Fruit fly (Drosophila melanogaster) whole organism, embryonic: ENCODE results near the gene Mgat4a.

Experiments
- BtbVII ChIP-seq: fragments of 200-800 bp; sonication (Bioruptor generic); optimal IDR thresholded peaks from 3 replicates; lab custom pipeline; 2017; ENCODE audit warnings: missing biosample characterization, mild to moderate bottlenecking, missing genetic modification characterization
- CG11093 ChIP-seq: fragments of 200-800 bp; sonication (Bioruptor generic); IDR thresholded peaks from 3 replicates; pipeline ENCODE4 v1.3.6; 2022; ENCODE audit warnings: missing biosample characterization, missing genetic modification characterization
- CG11696 ChIP-seq: fragments of 200-800 bp; sonication (Bioruptor generic); IDR thresholded peaks from 2 replicates; pipeline ENCODE4 v1.3.6; 2022; ENCODE audit warnings: missing biosample characterization, missing genetic modification characterization
- CG12155 ChIP-seq: fragments of 200-800 bp; sonication (Bioruptor generic); optimal IDR thresholded peaks from 3 replicates; lab custom pipeline; 2016; ENCODE audit warnings: missing biosample characterization, missing genetic modification characterization
- CG15514 ChIP-seq: fragments of 200-800 bp; sonication (Bioruptor generic); optimal IDR thresholded peaks from 3 replicates; lab custom pipeline; 2017; ENCODE audit warnings: missing biosample characterization, missing genetic modification characterization, mild to moderate bottlenecking, moderate library complexity, missing genetic modification reagents
- CG16813 ChIP-seq: fragments of 200-800 bp; sonication (Bioruptor generic); IDR thresholded peaks from 3 replicates; pipeline ENCODE4 v1.3.6; 2022; ENCODE audit warnings: missing biosample characterization, missing genetic modification characterization; ENCODE audit not compliant: partially characterized antibody
- CG17186 ChIP-seq: fragments of 200-800 bp; sonication (Bioruptor generic); optimal IDR thresholded peaks from 3 replicates; lab custom pipeline; 2017; ENCODE audit warnings: missing biosample characterization, missing genetic modification reagents, missing genetic modification characterization
- CG1832 ChIP-seq: fragments of 200-800 bp; sonication (Bioruptor generic); optimal IDR thresholded peaks from 2 replicates; lab custom pipeline; 2017; ENCODE audit warnings: missing biosample characterization, mild to moderate bottlenecking, missing genetic modification characterization, inconsistent platforms
- CG18476 ChIP-seq: fragments of 200-800 bp; sonication (Bioruptor generic); optimal IDR thresholded peaks from 2 replicates; lab custom pipeline; 2016; ENCODE audit warnings: missing biosample characterization, mild to moderate bottlenecking, missing genetic modification characterization
- CG18619 ChIP-seq: fragments of 200-800 bp; sonication (Bioruptor generic); optimal IDR thresholded peaks from 3 replicates; lab custom pipeline; 2017; ENCODE audit warnings: missing biosample characterization, mild to moderate bottlenecking, missing genetic modification characterization
- CG2889 ChIP-seq: fragments of 200-800 bp; sonication (Bioruptor generic); IDR thresholded peaks from 3 replicates; pipeline ENCODE4 v1.3.6; 2022; ENCODE audit warnings: missing biosample characterization, missing genetic modification characterization
- CG30020 ChIP-seq: fragments of 200-800 bp; optimal IDR thresholded peaks from 2 replicates; lab custom pipeline; 2019; ENCODE audit warnings: missing biosample characterization, mild to moderate bottlenecking, missing genetic modification characterization, moderate library complexity
- CG30403 ChIP-seq: fragments of 200-800 bp; sonication (Bioruptor generic); optimal IDR thresholded peaks from 3 replicates; lab custom pipeline; 2016; ENCODE audit warnings: missing biosample characterization, missing genetic modification characterization
- CG31441 ChIP-seq: fragments of 200-800 bp; sonication (Bioruptor generic); IDR thresholded peaks from 2 replicates; pipeline ENCODE4 v1.3.6; 2022; ENCODE audit warnings: missing biosample characterization, missing genetic modification characterization
- CG4707 ChIP-seq: fragments of 200-800 bp; sonication (Bioruptor generic); optimal IDR thresholded peaks from 2 replicates; lab custom pipeline; 2018; ENCODE audit warnings: missing biosample characterization, mild to moderate bottlenecking, missing genetic modification characterization, moderate library complexity
- CG4820 ChIP-seq: fragments of 200-800 bp; sonication (Bioruptor generic); optimal IDR thresholded peaks from 3 replicates; lab custom pipeline; 2016; ENCODE audit warnings: missing biosample characterization, missing genetic modification characterization
- CG5180 ChIP-seq: fragments of 200-800 bp; sonication (Bioruptor generic); optimal IDR thresholded peaks from 3 replicates; lab custom pipeline; 2017; ENCODE audit warnings: missing biosample characterization, missing genetic modification characterization, mild to moderate bottlenecking, moderate library complexity, missing genetic modification reagents
- CG6254 ChIP-seq: fragments of 200-800 bp; sonication (Bioruptor generic); optimal IDR thresholded peaks from 3 replicates; lab custom pipeline; 2017; ENCODE audit warnings: mild to moderate bottlenecking, missing biosample characterization, missing genetic modification reagents, missing genetic modification characterization
- CkIIα-i1 ChIP-seq: fragments of 200-800 bp; sonication (Bioruptor generic); IDR thresholded peaks from 2 replicates; pipeline ENCODE4 v1.3.6; 2022; ENCODE audit warnings: missing biosample characterization, missing genetic modification characterization
- CrebB ChIP-seq: fragments of 200-800 bp; sonication (Bioruptor generic); optimal IDR thresholded peaks from 3 replicates; lab custom pipeline; 2018; ENCODE audit warnings: missing biosample characterization, mild to moderate bottlenecking, missing genetic modification characterization
- Dek ChIP-seq: fragments of 200-800 bp; sonication (Bioruptor generic); optimal IDR thresholded peaks from 3 replicates; lab custom pipeline; 2019; ENCODE audit warnings: missing biosample characterization, mild to moderate bottlenecking, missing genetic modification characterization, moderate library complexity
- E2f1 ChIP-seq: fragments of 200-800 bp; sonication (Bioruptor generic); IDR thresholded peaks from 2 replicates; pipeline ENCODE4 v1.3.6; 2022; ENCODE audit warnings: missing biosample characterization, missing genetic modification characterization
- MESR4 ChIP-seq: fragments of 200-800 bp; sonication (Bioruptor generic); optimal IDR thresholded peaks from 2 replicates; lab custom pipeline; 2018; ENCODE audit warnings: missing biosample characterization, mild to moderate bottlenecking, missing genetic modification characterization, moderate library complexity
- Mes4 ChIP-seq: fragments of 200-800 bp; sonication (Bioruptor generic); optimal IDR thresholded peaks from 2 replicates; lab custom pipeline; 2016; ENCODE audit warnings: missing biosample characterization, missing genetic modification characterization
- NC2β ChIP-seq: fragments of 200-800 bp; sonication (Bioruptor generic); optimal IDR thresholded peaks from 2 replicates; lab custom pipeline; 2016; ENCODE audit warnings: missing biosample characterization, missing genetic modification characterization
- Usf ChIP-seq: fragments of 200-800 bp; sonication (Bioruptor generic); optimal IDR thresholded peaks from 2 replicates; lab custom pipeline; 2017; ENCODE audit warnings: missing genotype, missing biosample characterization, missing genetic modification characterization
- ase ChIP-seq: fragments of 200-800 bp; sonication (Bioruptor generic); IDR thresholded peaks from 3 replicates; pipeline ENCODE4 v1.3.6; 2022; ENCODE audit warnings: missing biosample characterization, missing genetic modification characterization
- ato ChIP-seq: fragments of 200-800 bp; sonication (Bioruptor generic); IDR thresholded peaks from 2 replicates; pipeline ENCODE4 v1.3.6; 2022; ENCODE audit warnings: missing biosample characterization, missing genetic modification characterization; ENCODE audit not compliant: partially characterized antibody
- br ChIP-seq: fragments of >200 bp; optimal IDR thresholded peaks from 2 replicates; lab custom pipeline; 2017
- cas ChIP-seq: fragments of 200-800 bp; sonication (Bioruptor generic); IDR thresholded peaks from 2 replicates; pipeline ENCODE4 v1.3.6; 2022; ENCODE audit warnings: missing biosample characterization, missing genetic modification characterization
- crp ChIP-seq, 2 experiments: fragments of 200-800 bp; sonication (Bioruptor generic); optimal IDR thresholded peaks; 2 replicates in 1 of 2; 3 replicates in 1 of 2; lab custom pipeline; 2017; ENCODE audit warnings: missing biosample characterization in 2 of 2, missing genetic modification characterization in 2 of 2, mild to moderate bottlenecking in 1 of 2, moderate library complexity in 1 of 2
- esg ChIP-seq: fragments of 200-800 bp; sonication (Bioruptor generic); conservative IDR thresholded peaks from 2 replicates; pipeline ENCODE4 v1.3.6; 2022; ENCODE audit warnings: missing biosample characterization, missing genetic modification characterization
- grau ChIP-seq: fragments of 200-800 bp; optimal IDR thresholded peaks from 3 replicates; lab custom pipeline; 2019; ENCODE audit warnings: missing biosample characterization, mild to moderate bottlenecking, missing genetic modification characterization, moderate library complexity
- hb ChIP-seq: fragments of 200-800 bp; sonication (Bioruptor generic); IDR thresholded peaks from 3 replicates; pipeline ENCODE4 v1.3.6; 2022; ENCODE audit warnings: missing biosample characterization, missing genetic modification characterization; ENCODE audit not compliant: partially characterized antibody
- kni ChIP-seq: fragments of 200-800 bp; sonication (Bioruptor generic); optimal IDR thresholded peaks from 3 replicates; lab custom pipeline; 2017; ENCODE audit warnings: mild to moderate bottlenecking, missing biosample characterization, missing genetic modification reagents, missing genetic modification characterization
- knrl ChIP-seq: fragments of 200-800 bp; sonication (Bioruptor generic); IDR thresholded peaks from 3 replicates; pipeline ENCODE4 v1.3.6; 2022; ENCODE audit warnings: missing biosample characterization, missing genetic modification characterization; ENCODE audit not compliant: partially characterized antibody
- maf-S ChIP-seq: fragments of 200-800 bp; sonication (Bioruptor generic); optimal IDR thresholded peaks from 2 replicates; lab custom pipeline; 2016; ENCODE audit warnings: missing biosample characterization, missing genetic modification characterization
- mam ChIP-seq: fragments of 200-800 bp; sonication (Bioruptor generic); optimal IDR thresholded peaks from 3 replicates; lab custom pipeline; 2016; ENCODE audit warnings: missing biosample characterization, missing genetic modification characterization
- mirr ChIP-seq: fragments of 200-800 bp; sonication (Bioruptor generic); optimal IDR thresholded peaks from 3 replicates; lab custom pipeline; 2018; ENCODE audit warnings: missing biosample characterization, mild to moderate bottlenecking, missing genetic modification characterization
- nmo ChIP-seq: fragments of 200-800 bp; sonication (Bioruptor generic); optimal IDR thresholded peaks from 2 replicates; lab custom pipeline; 2018; ENCODE audit warnings: missing biosample characterization, mild to moderate bottlenecking, missing genetic modification characterization, moderate library complexity
- org-1 ChIP-seq: fragments of 200-800 bp; sonication (Bioruptor generic); optimal IDR thresholded peaks from 2 replicates; lab custom pipeline; 2017; ENCODE audit warnings: missing biosample characterization, missing genetic modification characterization
- pfk ChIP-seq: fragments of 200-800 bp; sonication (Bioruptor generic); optimal IDR thresholded peaks from 2 replicates; lab custom pipeline; 2018; ENCODE audit warnings: missing biosample characterization, mild to moderate bottlenecking, missing genetic modification characterization, moderate library complexity
- prd ChIP-seq, 3 experiments: fragments of >200 bp in 2 of 3; fragments of 200-800 bp in 1 of 3; sonication (Bioruptor generic) in 1 of 3; optimal IDR thresholded peaks in 2 of 3; IDR thresholded peaks in 1 of 3; 2 replicates in 2 of 3; 3 replicates in 1 of 3; pipeline versions ENCODE4 v1.3.6 to Lab custom; 2017 to 2022; ENCODE audit warnings: missing biosample characterization in 1 of 3, missing genetic modification characterization in 1 of 3
- sima ChIP-seq: fragments of 200-800 bp; sonication (Bioruptor generic); optimal IDR thresholded peaks from 2 replicates; lab custom pipeline; 2016; ENCODE audit warnings: missing biosample characterization, missing genetic modification characterization
- tin ChIP-seq: fragments of 200-800 bp; sonication (Bioruptor generic); optimal IDR thresholded peaks from 3 replicates; lab custom pipeline; 2016; ENCODE audit warnings: missing biosample characterization, missing genetic modification characterization
- unc-4 ChIP-seq: fragments of 200-800 bp; sonication (Bioruptor generic); IDR thresholded peaks from 2 replicates; pipeline ENCODE4 v1.3.6; 2022; ENCODE audit warnings: missing biosample characterization, missing genetic modification characterization; ENCODE audit not compliant: partially characterized antibody
- zen ChIP-seq: fragments of 200-800 bp; sonication (Bioruptor generic); optimal IDR thresholded peaks from 3 replicates; lab custom pipeline; 2018; ENCODE audit warnings: missing biosample characterization, mild to moderate bottlenecking, missing genetic modification characterization, moderate library complexity

Mgat4a gene

DNA sequence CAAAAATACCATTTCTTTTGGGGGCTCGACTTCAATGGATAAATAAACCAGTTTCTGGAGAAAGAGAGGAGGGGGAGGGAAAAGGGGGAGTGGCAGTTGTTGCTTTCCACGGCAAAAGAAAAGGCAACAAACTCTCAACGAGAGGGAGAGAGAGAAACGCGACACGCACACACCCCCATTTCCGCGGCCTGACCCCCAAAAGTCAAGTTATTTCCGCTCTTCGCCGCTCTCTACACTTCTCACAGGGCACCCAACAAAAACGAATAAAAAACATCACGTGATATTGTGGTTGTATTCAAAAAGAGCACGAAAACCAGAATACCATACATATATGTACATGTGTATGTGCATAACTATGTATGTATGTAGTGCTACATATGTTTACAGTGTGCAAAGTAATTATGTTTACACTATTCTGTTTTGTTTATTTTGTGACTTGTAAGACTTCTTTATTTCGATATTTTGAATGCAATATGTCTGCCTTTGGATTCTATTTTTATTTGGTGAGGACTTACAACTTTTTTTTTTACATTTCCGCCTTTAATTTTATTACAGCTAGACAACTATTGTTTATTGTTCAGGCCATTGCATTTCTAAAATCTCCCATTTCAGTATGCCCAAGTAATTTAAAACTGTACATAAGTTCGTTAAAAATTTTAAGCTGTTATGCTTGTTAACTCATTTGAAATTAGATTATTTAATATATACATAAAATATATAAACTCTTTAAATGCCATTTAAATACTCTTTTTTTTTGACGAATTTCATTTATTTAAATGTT, 19.4 kb downstream of the Mgat4a start (continued):
- peak; percentile 62 for TF ChIP-seq CG18619
- TF ChIP-seq NC2β (GFP tag; lab: Kevin White, UChicago), result peak; percentile 9
- no peak for TF ChIP-seq knrl
- no peak for TF ChIP-seq CG16813 (GFP tag; lab: Robert Waterston, UW)
- TF ChIP-seq CG18476 (GFP tag; lab: Kevin White, UChicago), result no peak
- peak; percentile 94 for TF ChIP-seq CG6254 (GFP tag; lab: Kevin White, UChicago)
- TF ChIP-seq unc-4 (GFP tag; lab: Robert Waterston, UW), result peak; percentile 56
- peak; percentile 82 for TF ChIP-seq CG31441 (GFP tag; lab: Robert Waterston, UW)
- TF ChIP-seq CG12155, result no peak
- TF ChIP-seq Dek (tag; lab: Kevin White, UChicago), result peak; percentile 26
- no peak; the same call in 1 of the 2 replicates for TF ChIP-seq CG11696 (GFP tag; lab: Robert Waterston, UW)
- TF ChIP-seq CkIIα-i1, result no peak
- peak; percentile 61 for TF ChIP-seq CG4820
- peak; percentile 80 for TF ChIP-seq CrebB
- peak; percentile 39 for TF ChIP-seq org-1
- TF ChIP-seq pfk (GFP tag; lab: Kevin White, UChicago), result peak; percentile 69
- TF ChIP-seq mirr (GFP tag; lab: Kevin White, UChicago), result peak; percentile 97
- TF ChIP-seq crp (GFP tag; optimal IDR thresholded peaks at IDR 0.05; lab: Kevin White, UChicago), result peak in 1 of 2 experiments; percentile 67
- TF ChIP-seq cas (GFP tag; lab: Robert Waterston, UW), result peak; percentile 20; the same call in 1 of the 2 replicates
- no peak for TF ChIP-seq sima
- peak; percentile 68 for TF ChIP-seq CG30403 (GFP tag; lab: Kevin White, UChicago)
- peak; percentile 18 for TF ChIP-seq CG15514 (GFP tag; lab: Kevin White, UChicago)
- TF ChIP-seq mam (GFP tag; lab: Kevin White, UChicago), result peak; percentile 51
- peak; percentile 65 for TF ChIP-seq grau (tag; lab: Kevin White, UChicago)
- TF ChIP-seq prd (optimal IDR thresholded peaks at IDR 0.05; lab: Kevin White, UChicago), result no peak
- peak; percentile 51; the same call in 1 of the 3 replicates for TF ChIP-seq prd (GFP tag; IDR thresholded peaks at IDR 0.05; lab: Robert Waterston, UW)
- no peak for TF ChIP-seq CG1832
- no peak; the same call in 1 of the 2 replicates for TF ChIP-seq esg (GFP tag; lab: Robert Waterston, UW)
- TF ChIP-seq CG4707 (GFP tag; lab: Kevin White, UChicago), result peak; percentile 61
- peak; percentile 56 for TF ChIP-seq CG5180 (GFP tag; lab: Kevin White, UChicago)
- no peak for TF ChIP-seq hb (GFP tag; lab: Robert Waterston, UW)
- TF ChIP-seq zen, result peak; percentile 57
- TF ChIP-seq tin, result peak; percentile 50
- peak; percentile 59 for TF ChIP-seq Mes4 (GFP tag; lab: Kevin White, UChicago)
- peak; percentile 100 for TF ChIP-seq kni
- no peak; the same call in 2 of the 3 replicates for TF ChIP-seq CG2889
- TF ChIP-seq ase, result peak; percentile 51; the same call in 1 of the 3 replicates
- TF ChIP-seq E2f1 (GFP tag; lab: Robert Waterston, UW), result peak; percentile 38; the same call in 1 of the 2 replicates
- peak; percentile 35 for TF ChIP-seq CG30020 (tag; lab: Kevin White, UChicago)
- peak; percentile 82 for TF ChIP-seq nmo (GFP tag; lab: Kevin White, UChicago)
- TF ChIP-seq Usf, result no peak
- peak; percentile 57 for TF ChIP-seq BtbVII (GFP tag; lab: Kevin White, UChicago)
- peak; percentile 28 for TF ChIP-seq maf-S
- no peak for TF ChIP-seq CG17186 (GFP tag; lab: Kevin White, UChicago)
- no peak for TF ChIP-seq br (lab: Kevin White, UChicago)
- TF ChIP-seq ato (GFP tag; lab: Robert Waterston, UW), result no peak
- TF ChIP-seq CG11093 (GFP tag; lab: Robert Waterston, UW), result 0 out of 3 replicates have a peak, but pooled peaks have one; percentile 29
- TF ChIP-seq MESR4, result no peak
